Worm (Caenorhabditis elegans): ENCODE data around the gene oct-2.
A peak's percentile ranks its signal among the peaks of the same experiment; 100 is the strongest.

The oct-2 gene

DNA sequence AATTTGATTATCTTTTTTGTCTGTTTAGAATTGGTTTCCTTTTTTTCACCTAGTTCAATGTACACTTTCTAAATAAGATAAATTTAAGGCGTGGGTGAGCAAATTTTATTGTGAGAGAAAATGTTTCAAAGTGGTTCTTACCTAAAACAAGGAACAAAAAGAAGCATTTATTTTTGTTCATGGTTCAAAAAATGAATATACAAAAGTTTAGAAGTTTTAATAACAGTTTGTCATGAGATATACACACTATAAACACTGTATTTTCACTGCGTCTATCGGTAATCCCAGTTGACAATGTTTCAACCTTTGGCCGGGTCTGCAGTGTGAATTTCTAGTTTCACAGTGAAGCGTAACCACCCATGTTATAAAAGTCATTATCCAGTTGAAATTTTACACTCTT is 30.9 kb upstream of the oct-2 start, which contains the start of gene F08G12.11:
F08G12.11 (minus strand) TSS at position 181 of the 400 bp plus-strand sequence.
- no peak for TF ChIP-seq nhr-76 (tag; optimal IDR thresholded peaks at IDR 0.05)
- TF ChIP-seq egl-27 (tag; optimal IDR thresholded peaks at IDR 0.05) = no peak
- no peak for TF ChIP-seq ztf-7 (tag; optimal IDR thresholded peaks at IDR 0.05)
- TF ChIP-seq snpc-1.2 (GFP tag; IDR thresholded peaks at IDR 0.05) = no peak
- TF ChIP-seq sdz-12 (GFP tag; optimal IDR thresholded peaks at IDR 0.05) = no peak
- no peak for TF ChIP-seq daf-16 (GFP tag; optimal IDR thresholded peaks at IDR 0.05)
- no peak for TF ChIP-seq daf-16 (tag; optimal IDR thresholded peaks at IDR 0.05)
- TF ChIP-seq Y5F2A.4 (GFP tag; optimal IDR thresholded peaks at IDR 0.05) = no peak
- peak in 1 of 2 experiments; percentile 91 for TF ChIP-seq unc-62 (GFP tag; optimal IDR thresholded peaks at IDR 0.05 in 1 of 2)
- no peak for TF ChIP-seq unc-62 (tag; optimal IDR thresholded peaks at IDR 0.05)
- TF ChIP-seq dmd-8 (GFP tag; IDR thresholded peaks at IDR 0.05) = no peak

DNA sequence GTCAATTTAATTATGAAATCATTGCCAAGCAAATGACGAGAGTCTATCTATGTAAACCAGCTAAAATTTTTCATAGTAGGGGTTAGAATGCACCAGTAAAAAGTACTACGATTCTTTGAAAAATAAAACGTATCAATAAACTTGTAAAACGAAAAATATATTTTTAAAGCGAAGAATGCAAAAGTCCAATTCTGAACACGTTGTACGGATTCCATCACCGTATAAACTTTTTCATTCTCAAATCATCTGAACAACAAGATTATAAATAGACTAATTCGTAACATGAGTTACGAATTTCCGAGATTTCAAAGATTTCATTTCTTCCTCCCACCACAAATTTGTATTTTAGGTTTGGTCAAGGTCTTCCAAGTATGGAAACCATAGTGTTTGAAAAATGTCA is 29.5 kb upstream of the oct-2 start, which contains the start of gene nlp-57:
nlp-57 (plus strand) TSS at position 301 of the 400 bp plus-strand sequence.
- TF ChIP-seq nhr-25 (tag; optimal IDR thresholded peaks at IDR 0.05; ENCODE audit: borderline replicate concordance, insufficient read depth) (no peak), nhr-28 (tag; optimal IDR thresholded peaks at IDR 0.05) (no peak), dmd-8 (GFP tag; IDR thresholded peaks at IDR 0.05) (no peak), dmd-9 (GFP tag; IDR thresholded peaks at IDR 0.05) (no peak), rbr-2 (tag; optimal IDR thresholded peaks at IDR 0.05) (no peak), mes-2 (tag; optimal IDR thresholded peaks at IDR 0.05; ENCODE audit: poor library complexity, severe bottlenecking) (no peak), mxl-3 (GFP tag; optimal IDR thresholded peaks at IDR 0.05) (no peak), arid-1 (GFP tag; conservative IDR thresholded peaks at IDR 0.05) (no peak), ZK337.2 (GFP tag; IDR thresholded peaks at IDR 0.05) (no peak), nhr-10 (tag; optimal IDR thresholded peaks at IDR 0.05) (no peak)

DNA sequence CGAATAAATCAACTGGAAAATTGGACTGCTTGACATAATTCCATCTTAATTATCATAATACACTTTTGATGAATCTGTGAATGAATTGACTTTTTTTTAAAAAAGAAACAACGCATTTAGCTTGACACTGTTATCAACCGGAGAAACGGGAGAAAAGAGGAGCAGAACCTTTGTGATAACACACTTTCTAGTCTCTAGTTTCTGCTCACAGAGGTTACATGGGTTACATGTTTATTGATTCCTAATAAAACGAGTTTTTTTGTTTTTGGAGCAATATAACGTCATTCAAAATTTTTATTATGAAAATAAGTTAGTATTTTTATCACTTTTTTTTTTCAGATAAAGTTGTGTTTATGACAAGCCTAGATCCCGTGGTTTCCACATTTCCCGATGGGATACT is 28.3 kb upstream of the oct-2 start, which contains the start of gene hizr-1:
hizr-1 (plus strand) TSS at position 340 of the 400 bp plus-strand sequence.
- no peak for TF ChIP-seq pha-4 (GFP tag; IDR thresholded peaks at IDR 0.05)
- no peak for TF ChIP-seq pha-4 (tag; optimal IDR thresholded peaks at IDR 0.05)
- TF ChIP-seq pqm-1 (tag; optimal IDR thresholded peaks at IDR 0.05) = peak; percentile 68
- TF ChIP-seq lin-1 (GFP tag; IDR thresholded peaks at IDR 0.05) = no peak
- TF ChIP-seq hlh-11 (tag; optimal IDR thresholded peaks at IDR 0.05) = peak; percentile 26
- no peak for TF ChIP-seq F37D6.2 (tag; optimal IDR thresholded peaks at IDR 0.05)
- no peak for TF ChIP-seq zip-2 (tag; optimal IDR thresholded peaks at IDR 0.05)
- TF ChIP-seq lin-29 (GFP tag; IDR thresholded peaks at IDR 0.05) = no peak
- peak; percentile 1 for TF ChIP-seq aha-1 (tag)
- TF ChIP-seq daf-16 (GFP tag; optimal IDR thresholded peaks at IDR 0.05) = no peak
- TF ChIP-seq daf-16 (tag; optimal IDR thresholded peaks at IDR 0.05) = peak; percentile 68
- no peak for TF ChIP-seq mdt-29 (GFP tag; IDR thresholded peaks at IDR 0.05)
- TF ChIP-seq dve-1 (tag; optimal IDR thresholded peaks at IDR 0.05; ENCODE audit: insufficient read depth) = peak; percentile 36
- no peak for TF ChIP-seq sdz-12 (GFP tag; optimal IDR thresholded peaks at IDR 0.05)
- TF ChIP-seq zfp-2 (tag; optimal IDR thresholded peaks at IDR 0.05) = no peak
- peak; percentile 68 for TF ChIP-seq nhr-28 (tag; optimal IDR thresholded peaks at IDR 0.05)
- peak; percentile 15; the same call in 1 of the 2 replicates for TF ChIP-seq php-3 (GFP tag; IDR thresholded peaks at IDR 0.05)

DNA sequence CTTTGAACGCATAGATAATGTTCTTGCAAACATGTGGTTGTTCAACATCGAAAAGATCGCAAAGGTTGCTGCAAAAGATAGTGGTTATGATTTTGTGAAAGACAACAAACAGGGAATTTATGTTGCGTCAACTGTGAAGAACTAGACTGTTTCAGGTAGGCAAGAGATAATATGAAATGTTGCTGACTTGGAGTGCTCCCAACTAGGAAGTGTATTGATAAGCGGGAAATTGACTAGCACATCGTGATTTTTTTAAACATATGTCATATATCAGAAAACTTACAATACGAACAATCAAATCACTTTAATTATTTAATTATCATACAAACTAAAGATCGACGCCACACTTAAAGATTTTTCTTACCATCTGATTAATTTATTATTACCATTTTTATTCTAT is 23.0 kb upstream of the oct-2 start:
- TF ChIP-seq nhr-6 (tag; optimal IDR thresholded peaks at IDR 0.05) (no peak), sdz-12 (GFP tag; optimal IDR thresholded peaks at IDR 0.05) (no peak), pqm-1 (tag; optimal IDR thresholded peaks at IDR 0.05) (peak; percentile 80), daf-12 (tag; optimal IDR thresholded peaks at IDR 0.05) (no peak), dmd-6 (GFP tag; IDR thresholded peaks at IDR 0.05) (peak; percentile 44; the same call in 1 of the 2 replicates), aha-1 (tag) (peak; percentile 5), nhr-28 (tag; optimal IDR thresholded peaks at IDR 0.05) (peak; percentile 13), daf-16 (GFP tag; optimal IDR thresholded peaks at IDR 0.05) (no peak), daf-16 (tag; optimal IDR thresholded peaks at IDR 0.05) (peak; percentile 40), spr-1 (tag; optimal IDR thresholded peaks at IDR 0.05) (no peak), tra-1 (GFP tag; IDR thresholded peaks at IDR 0.05) (no peak)

Measured in whole organism, L4 larva.